Worm (Caenorhabditis elegans): ENCODE measurements around the gene fbxb-42.

DNA sequence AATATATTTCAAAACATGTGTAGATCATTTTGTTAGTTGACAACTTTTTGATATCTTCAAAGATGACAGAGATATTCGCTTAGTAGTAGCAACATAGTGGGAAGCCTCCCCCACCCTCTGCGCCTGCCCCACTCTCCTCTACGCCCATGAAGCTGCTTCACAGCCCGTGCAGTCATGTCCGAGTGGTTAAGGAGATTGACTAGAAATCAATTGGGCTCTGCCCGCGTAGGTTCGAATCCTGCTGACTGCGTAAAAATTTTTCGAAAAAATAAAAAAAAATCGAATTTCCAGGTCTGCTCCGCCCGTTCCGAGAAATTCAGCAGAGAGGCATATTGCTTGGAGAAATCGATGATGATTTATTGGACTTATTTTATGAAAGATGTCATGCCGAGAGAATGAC, 17.6 kb upstream of the fbxb-42 start:
- no peak for TF ChIP-seq ceh-36 (tag; optimal IDR thresholded peaks at IDR 0.05)
- TF ChIP-seq ama-1 (optimal IDR thresholded peaks at IDR 0.05): no peak
- TF ChIP-seq tbx-37 (GFP tag; conservative IDR thresholded peaks at IDR 0.05): no peak
- TF ChIP-seq tra-4 (tag; optimal IDR thresholded peaks at IDR 0.05): no peak
- no peak for TF ChIP-seq F13C5.2 (tag; optimal IDR thresholded peaks at IDR 0.05)
- no peak for TF ChIP-seq hnd-1 (tag; optimal IDR thresholded peaks at IDR 0.05)
- TF ChIP-seq hmg-4 (GFP tag; optimal IDR thresholded peaks at IDR 0.05): no peak
